Fruit fly (Drosophila melanogaster): ENCODE measurements around the gene CG33648.
A peak's percentile ranks its signal among the peaks of the same experiment; 100 is the strongest.

CG33648 gene

DNA sequence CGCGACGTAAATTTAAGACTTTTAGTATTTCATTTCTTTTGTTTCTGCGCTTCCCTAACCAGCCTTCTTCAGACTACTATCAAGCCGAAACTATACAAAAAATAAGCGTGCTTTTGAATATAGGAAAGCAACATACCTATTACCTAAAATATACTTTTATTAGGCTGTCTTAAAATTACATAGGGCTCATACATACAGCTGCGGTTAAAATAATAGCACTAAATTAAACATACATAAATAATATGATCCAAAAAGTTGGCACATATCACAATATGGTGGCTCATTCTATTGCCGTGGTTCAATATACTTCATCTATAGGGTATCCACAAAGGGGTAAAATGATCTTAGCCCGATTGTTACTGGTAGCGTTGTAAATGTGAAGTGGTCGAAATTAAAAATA, 23.7 kb upstream of the CG33648 start (continued):
- TF ChIP-seq lola (GFP tag; optimal IDR thresholded peaks at IDR 0.05) (peak in 1 of 3 experiments; percentile 68), NK7.1 (GFP tag; optimal IDR thresholded peaks at IDR 0.05) (no peak), Meics (GFP tag; optimal IDR thresholded peaks at IDR 0.05) (peak; percentile 30), shn (GFP tag; optimal IDR thresholded peaks at IDR 0.05) (peak; percentile 47), lmd (GFP tag; IDR thresholded peaks at IDR 0.05) (peak; percentile 59), CG11504 (tag; optimal IDR thresholded peaks at IDR 0.05) (peak; percentile 80), CG11695 (GFP tag; IDR thresholded peaks at IDR 0.05) (peak; percentile 85), vvl (GFP tag; IDR thresholded peaks at IDR 0.05) (peak; percentile 57), CG16815 (GFP tag; optimal IDR thresholded peaks at IDR 0.05) (peak; percentile 57), Ets65A (GFP tag) (no peak), sisA (GFP tag; IDR thresholded peaks at IDR 0.05) (peak; percentile 63), chn (GFP tag; optimal IDR thresholded peaks at IDR 0.05) (peak; percentile 56), CG31224 (GFP tag; IDR thresholded peaks at IDR 0.05) (no peak; the same call in 1 of the 2 replicates), CG14965 (GFP tag; optimal IDR thresholded peaks at IDR 0.05; ENCODE audit: borderline replicate concordance) (no peak), nmo (GFP tag; optimal IDR thresholded peaks at IDR 0.05) (peak; percentile 70), croc (GFP tag; conservative IDR thresholded peaks at IDR 0.05) (peak; percentile 75), ken (GFP tag; IDR thresholded peaks at IDR 0.05) (peak; percentile 40; the same call in 1 of the 3 replicates), Hr78 (GFP tag; optimal IDR thresholded peaks at IDR 0.05) (no peak), Opbp (GFP tag; IDR thresholded peaks at IDR 0.05; ENCODE audit: partially characterized antibody) (no peak), so (GFP tag; IDR thresholded peaks at IDR 0.05) (peak; percentile 71; the same call in 2 of the 3 replicates), CG3847 (GFP tag; IDR thresholded peaks at IDR 0.05) (peak; percentile 54; the same call in 1 of the 2 replicates), fru (optimal IDR thresholded peaks at IDR 0.05) (no peak), knrl (GFP tag; IDR thresholded peaks at IDR 0.05; ENCODE audit: partially characterized antibody) (no peak), CG32767 (GFP tag; IDR thresholded peaks at IDR 0.05) (0 out of 2 replicates have a peak, but pooled peaks have one; percentile 33), peb (GFP tag; IDR thresholded peaks at IDR 0.05) (peak; percentile 68; the same call in 1 of the 2 replicates), wdn (GFP tag; IDR thresholded peaks at IDR 0.05) (no peak), HLH3B (GFP tag; IDR thresholded peaks at IDR 0.05) (peak; percentile 76), HmgZ (tag; optimal IDR thresholded peaks at IDR 0.05) (peak; percentile 45), CG2889 (GFP tag; IDR thresholded peaks at IDR 0.05) (no peak), Lpt (GFP tag; optimal IDR thresholded peaks at IDR 0.05) (no peak), Hmr (GFP tag; optimal IDR thresholded peaks at IDR 0.05) (peak; percentile 29), crol (GFP tag; IDR thresholded peaks at IDR 0.05) (no peak), D (optimal IDR thresholded peaks at IDR 0.05) (no peak), D (GFP tag; optimal IDR thresholded peaks at IDR 0.05) (peak; percentile 67), tio (GFP tag; optimal IDR thresholded peaks at IDR 0.05) (peak; percentile 72), CG18599 (GFP tag; optimal IDR thresholded peaks at IDR 0.05) (peak; percentile 70), nau (GFP tag; optimal IDR thresholded peaks at IDR 0.05) (no peak), CG3163 (GFP tag; optimal IDR thresholded peaks at IDR 0.05) (no peak), stwl (tag; optimal IDR thresholded peaks at IDR 0.05) (peak; percentile 13), CG12236 (GFP tag; optimal IDR thresholded peaks at IDR 0.05) (peak; percentile 59), twi (tag; optimal IDR thresholded peaks at IDR 0.05) (peak; percentile 18), CG10462 (GFP tag; optimal IDR thresholded peaks at IDR 0.05) (no peak), kah (GFP tag; optimal IDR thresholded peaks at IDR 0.05) (peak; percentile 15), CG2875 (GFP tag; optimal IDR thresholded peaks at IDR 0.05) (peak; percentile 49), pros (GFP tag; optimal IDR thresholded peaks at IDR 0.05) (no peak), CG6765 (GFP tag; optimal IDR thresholded peaks at IDR 0.05) (no peak), CG7745 (tag; optimal IDR thresholded peaks at IDR 0.05) (no peak), Asciz (GFP tag; optimal IDR thresholded peaks at IDR 0.05) (peak; percentile 42), CG7786 (GFP tag; optimal IDR thresholded peaks at IDR 0.05) (peak; percentile 26), emc (GFP tag; optimal IDR thresholded peaks at IDR 0.05) (no peak), cato (GFP tag; optimal IDR thresholded peaks at IDR 0.05; ENCODE audit: borderline replicate concordance) (peak; percentile 41)

All from whole organism, embryonic.